Fruit fly (Drosophila melanogaster) whole organism, embryonic: Measurements from ENCODE around the gene CG42798.

Experiments used
- Awh ChIP-seq: fragments of 200-800 bp; sonication (Bioruptor generic); IDR thresholded peaks from 2 replicates; pipeline ENCODE4, ENCODE4 v1.3.6; 2022; ENCODE audit warnings: missing biosample characterization, missing genetic modification characterization
- Blimp-1 ChIP-seq: fragments of 200-800 bp; sonication (Bioruptor generic); optimal IDR thresholded peaks from 3 replicates; lab custom pipeline; 2018; ENCODE audit warnings: missing biosample characterization, missing genetic modification characterization, mild to moderate bottlenecking, moderate library complexity, missing genetic modification reagents
- CG1024 ChIP-seq: fragments of 200-800 bp; sonication (Bioruptor generic); IDR thresholded peaks from 2 replicates; pipeline ENCODE4 v1.3.6; 2022; ENCODE audit warnings: missing biosample characterization, missing genetic modification characterization
- CG10267 ChIP-seq: fragments of 200-800 bp; sonication (Bioruptor generic); optimal IDR thresholded peaks from 2 replicates; lab custom pipeline; 2018; ENCODE audit warnings: missing biosample characterization, mild to moderate bottlenecking, missing genetic modification characterization, moderate library complexity
- CG10654 ChIP-seq: fragments of 200-800 bp; sonication (Bioruptor generic); optimal IDR thresholded peaks from 2 replicates; lab custom pipeline; 2016; ENCODE audit warnings: missing biosample characterization, missing genetic modification characterization
- CG12236 ChIP-seq: fragments of 200-800 bp; sonication (Bioruptor generic); optimal IDR thresholded peaks from 2 replicates; lab custom pipeline; 2016; ENCODE audit warnings: missing biosample characterization, missing genetic modification characterization
- CG1233 ChIP-seq: fragments of 200-800 bp; sonication (Bioruptor generic); optimal IDR thresholded peaks from 4 replicates; lab custom pipeline; 2018; ENCODE audit warnings: missing biosample characterization, mild to moderate bottlenecking, missing genetic modification characterization
- CG12659 ChIP-seq: fragments of 200-800 bp; sonication (Bioruptor generic); optimal IDR thresholded peaks from 3 replicates; lab custom pipeline; 2017; ENCODE audit warnings: mild to moderate bottlenecking, missing biosample characterization, missing genetic modification reagents, missing genetic modification characterization
- CG12942 ChIP-seq: fragments of 200-800 bp; sonication (Bioruptor generic); optimal IDR thresholded peaks from 3 replicates; lab custom pipeline; 2016; ENCODE audit warnings: missing biosample characterization, missing genetic modification characterization
- CG15514 ChIP-seq: fragments of 200-800 bp; sonication (Bioruptor generic); optimal IDR thresholded peaks from 3 replicates; lab custom pipeline; 2017; ENCODE audit warnings: missing biosample characterization, missing genetic modification characterization, mild to moderate bottlenecking, moderate library complexity, missing genetic modification reagents
- CG15696 ChIP-seq: fragments of 200-800 bp; sonication (Bioruptor generic); optimal IDR thresholded peaks from 2 replicates; lab custom pipeline; 2019; ENCODE audit warnings: missing biosample characterization, mild to moderate bottlenecking, missing genetic modification characterization, moderate library complexity
- CG17361 ChIP-seq: fragments of 200-800 bp; sonication (Bioruptor generic); IDR thresholded peaks from 3 replicates; pipeline ENCODE4 v1.3.6; 2022; ENCODE audit warnings: missing biosample characterization, missing genetic modification characterization
- CG18262 ChIP-seq: fragments of 200-800 bp; optimal IDR thresholded peaks from 3 replicates; lab custom pipeline; 2019; ENCODE audit warnings: missing biosample characterization, mild to moderate bottlenecking, missing genetic modification characterization, moderate library complexity
- CG18599 ChIP-seq: fragments of 200-800 bp; sonication (Bioruptor generic); optimal IDR thresholded peaks from 3 replicates; lab custom pipeline; 2017; ENCODE audit warnings: missing biosample characterization, missing genetic modification characterization, mild to moderate bottlenecking, moderate library complexity, missing genetic modification reagents
- CG4424 ChIP-seq: fragments of 200-800 bp; sonication (Bioruptor generic); optimal IDR thresholded peaks from 3 replicates; lab custom pipeline; 2016; ENCODE audit warnings: missing biosample characterization, missing genetic modification characterization
- CG4820 ChIP-seq: fragments of 200-800 bp; sonication (Bioruptor generic); optimal IDR thresholded peaks from 3 replicates; lab custom pipeline; 2016; ENCODE audit warnings: missing biosample characterization, missing genetic modification characterization
- CG6765 ChIP-seq: fragments of 200-800 bp; sonication (Bioruptor generic); optimal IDR thresholded peaks from 3 replicates; lab custom pipeline; 2017; ENCODE audit warnings: missing biosample characterization, mild to moderate bottlenecking, missing genetic modification characterization
- CG8359 ChIP-seq: fragments of 200-800 bp; sonication (Bioruptor generic); optimal IDR thresholded peaks from 2 replicates; lab custom pipeline; 2017; ENCODE audit warnings: missing biosample characterization, mild to moderate bottlenecking, missing genetic modification characterization, borderline replicate concordance
- CG8388 ChIP-seq: fragments of 200-800 bp; sonication (Bioruptor generic); optimal IDR thresholded peaks from 2 replicates; lab custom pipeline; 2019; ENCODE audit warnings: missing biosample characterization, mild to moderate bottlenecking, missing genetic modification characterization, moderate library complexity
- CrebB ChIP-seq: fragments of 200-800 bp; sonication (Bioruptor generic); optimal IDR thresholded peaks from 3 replicates; lab custom pipeline; 2018; ENCODE audit warnings: missing biosample characterization, mild to moderate bottlenecking, missing genetic modification characterization
- D ChIP-seq, 2 experiments: fragments of 200-800 bp in 1 of 2; fragments of >200 bp in 1 of 2; sonication (Bioruptor generic) in 1 of 2; optimal IDR thresholded peaks; 2 replicates in 1 of 2; 3 replicates in 1 of 2; lab custom pipeline; 2017; ENCODE audit warnings: mild to moderate bottlenecking in 1 of 2, missing biosample characterization in 1 of 2, missing genetic modification characterization in 1 of 2, missing genetic modification reagents in 1 of 2
- Dbx ChIP-seq: fragments of 200-800 bp; sonication (Bioruptor generic); IDR thresholded peaks from 3 replicates; pipeline ENCODE4 v1.3.6; 2022; ENCODE audit warnings: missing biosample characterization, missing genetic modification characterization
- Deaf1 ChIP-seq: fragments of 200-800 bp; optimal IDR thresholded peaks from 3 replicates; lab custom pipeline; 2019; ENCODE audit warnings: missing biosample characterization, mild to moderate bottlenecking, missing genetic modification characterization, moderate library complexity
- Elba2 ChIP-seq: fragments of 200-800 bp; sonication (Bioruptor generic); optimal IDR thresholded peaks from 3 replicates; lab custom pipeline; 2016; ENCODE audit warnings: missing biosample characterization, missing genetic modification characterization
- MESR4 ChIP-seq: fragments of 200-800 bp; sonication (Bioruptor generic); optimal IDR thresholded peaks from 2 replicates; lab custom pipeline; 2018; ENCODE audit warnings: missing biosample characterization, mild to moderate bottlenecking, missing genetic modification characterization, moderate library complexity
- MTF-1 ChIP-seq: fragments of 200-800 bp; sonication (Bioruptor generic); optimal IDR thresholded peaks from 2 replicates; lab custom pipeline; 2018; ENCODE audit warnings: missing biosample characterization, mild to moderate bottlenecking, missing genetic modification characterization, borderline replicate concordance
- Nf-YA ChIP-seq: fragments of 200-800 bp; sonication (Bioruptor generic); IDR thresholded peaks from 2 replicates; pipeline ENCODE4 v1.3.6; 2022; ENCODE audit warnings: missing biosample characterization, missing genetic modification characterization
- Six4 ChIP-seq: fragments of 200-800 bp; sonication (Bioruptor generic); optimal IDR thresholded peaks from 2 replicates; lab custom pipeline; 2016; ENCODE audit warnings: missing biosample characterization, missing genetic modification characterization
- Sox100B ChIP-seq: fragments of 200-800 bp; sonication (Bioruptor generic); optimal IDR thresholded peaks from 3 replicates; lab custom pipeline; 2018; ENCODE audit warnings: missing biosample characterization, mild to moderate bottlenecking, missing genetic modification characterization
- ato ChIP-seq: fragments of 200-800 bp; sonication (Bioruptor generic); IDR thresholded peaks from 2 replicates; pipeline ENCODE4 v1.3.6; 2022; ENCODE audit warnings: missing biosample characterization, missing genetic modification characterization; ENCODE audit not compliant: partially characterized antibody
- bab2 ChIP-seq: fragments of 200-800 bp; sonication (Bioruptor generic); optimal IDR thresholded peaks from 2 replicates; lab custom pipeline; 2016; ENCODE audit warnings: missing biosample characterization, missing genetic modification characterization
- bcd ChIP-seq: fragments of 200-800 bp; sonication (Bioruptor generic); optimal IDR thresholded peaks from 2 replicates; lab custom pipeline; 2017; ENCODE audit warnings: missing biosample characterization, mild to moderate bottlenecking, missing genetic modification characterization
- cg ChIP-seq: fragments of 200-800 bp; sonication (Bioruptor generic); optimal IDR thresholded peaks from 3 replicates; lab custom pipeline; 2019; ENCODE audit warnings: missing biosample characterization, mild to moderate bottlenecking, missing genetic modification characterization, moderate library complexity
- danr ChIP-seq: fragments of 200-800 bp; sonication (Bioruptor generic); IDR thresholded peaks from 2 replicates; pipeline ENCODE4 v1.3.6; 2022; ENCODE audit warnings: missing biosample characterization, missing genetic modification characterization
- dmrt11E ChIP-seq: fragments of 200-800 bp; sonication (Bioruptor generic); optimal IDR thresholded peaks from 3 replicates; lab custom pipeline; 2018; ENCODE audit warnings: missing biosample characterization, mild to moderate bottlenecking, missing genetic modification characterization, moderate library complexity
- dmrt99B ChIP-seq: fragments of 200-800 bp; sonication (Bioruptor generic); optimal IDR thresholded peaks from 2 replicates; lab custom pipeline; 2018; ENCODE audit warnings: missing biosample characterization, mild to moderate bottlenecking, missing genetic modification characterization, moderate library complexity
- eve ChIP-seq, 2 experiments: fragments of >200 bp; optimal IDR thresholded peaks; 2 replicates each; lab custom pipeline; 2017; ENCODE audit warnings: missing biosample characterization in 2 of 2, missing genetic modification characterization in 2 of 2
- knrl ChIP-seq: fragments of 200-800 bp; sonication (Bioruptor generic); IDR thresholded peaks from 3 replicates; pipeline ENCODE4 v1.3.6; 2022; ENCODE audit warnings: missing biosample characterization, missing genetic modification characterization; ENCODE audit not compliant: partially characterized antibody
- nau ChIP-seq: fragments of 200-800 bp; sonication (Bioruptor generic); optimal IDR thresholded peaks from 3 replicates; lab custom pipeline; 2017; ENCODE audit warnings: missing biosample characterization, mild to moderate bottlenecking, missing genetic modification characterization, missing genetic modification reagents
- p53 ChIP-seq: fragments of 200-800 bp; sonication (Bioruptor generic); optimal IDR thresholded peaks from 2 replicates; lab custom pipeline; 2016; ENCODE audit warnings: missing biosample characterization, missing genetic modification characterization
- prd ChIP-seq, 3 experiments: fragments of >200 bp in 2 of 3; fragments of 200-800 bp in 1 of 3; sonication (Bioruptor generic) in 1 of 3; optimal IDR thresholded peaks in 2 of 3; IDR thresholded peaks in 1 of 3; 2 replicates in 2 of 3; 3 replicates in 1 of 3; pipeline versions ENCODE4 v1.3.6 to Lab custom; 2017 to 2022; ENCODE audit warnings: missing biosample characterization in 1 of 3, missing genetic modification characterization in 1 of 3
- pum ChIP-seq: fragments of 200-800 bp; sonication (Bioruptor generic); optimal IDR thresholded peaks from 2 replicates; lab custom pipeline; 2016; ENCODE audit warnings: missing biosample characterization, missing genetic modification characterization
- sd ChIP-seq: fragments of 200-800 bp; sonication (Bioruptor generic); optimal IDR thresholded peaks from 3 replicates; lab custom pipeline; 2018; ENCODE audit warnings: missing biosample characterization, mild to moderate bottlenecking, missing genetic modification characterization, moderate library complexity
- sens ChIP-seq: fragments of 200-800 bp; sonication (Bioruptor generic); peaks from one replicate; lab custom pipeline; 2016; ENCODE audit warnings: missing biosample characterization, missing genetic modification characterization
- slou ChIP-seq: fragments of 200-800 bp; sonication (Bioruptor generic); optimal IDR thresholded peaks from 3 replicates; lab custom pipeline; 2016; ENCODE audit warnings: missing biosample characterization, missing genetic modification characterization
- stwl ChIP-seq: fragments of 200-800 bp; sonication (Bioruptor generic); optimal IDR thresholded peaks from 3 replicates; lab custom pipeline; 2018; ENCODE audit warnings: missing biosample characterization, mild to moderate bottlenecking, missing genetic modification characterization, moderate library complexity
- tio ChIP-seq: fragments of 200-800 bp; sonication (Bioruptor generic); optimal IDR thresholded peaks from 2 replicates; lab custom pipeline; 2017; ENCODE audit warnings: missing biosample characterization, missing genetic modification characterization, inconsistent platforms
- usp ChIP-seq: fragments of >200 bp; optimal IDR thresholded peaks from 2 replicates; lab custom pipeline; 2017; ENCODE audit warnings: missing biosample characterization, missing genetic modification characterization
- wor ChIP-seq: fragments of 200-800 bp; sonication (Bioruptor generic); IDR thresholded peaks from 2 replicates; pipeline ENCODE4 v1.3.6; 2022; ENCODE audit warnings: missing biosample characterization, missing genetic modification characterization

CG42798 gene

dm6 chr3R:17400675-17401118 is 5.8 kb upstream of the CG42798 start:
- TF ChIP-seq CG4424 (GFP tag; lab: Kevin White, UChicago) (peak; percentile 56), CG18599 (GFP tag; lab: Kevin White, UChicago) (peak; percentile 60), CG12659 (no peak), usp (GFP tag; lab: Kevin White, UChicago) (no peak), stwl (no peak), bab2 (GFP tag; lab: Kevin White, UChicago) (peak; percentile 58), Nf-YA (GFP tag; lab: Robert Waterston, UW) (no peak), sens (peak; percentile 94), prd (optimal IDR thresholded peaks at IDR 0.05; lab: Kevin White, UChicago) (no peak), prd (GFP tag; IDR thresholded peaks at IDR 0.05; lab: Robert Waterston, UW) (peak; percentile 18; the same call in 1 of the 3 replicates), D (optimal IDR thresholded peaks at IDR 0.05; lab: Kevin White, UChicago) (no peak), D (GFP tag; optimal IDR thresholded peaks at IDR 0.05; lab: Kevin White, UChicago) (peak; percentile 67), CG8359 (peak; percentile 50), dmrt11E (tag; lab: Kevin White, UChicago) (peak; percentile 5), cg (no peak), MTF-1 (GFP tag; lab: Kevin White, UChicago) (no peak), eve (GFP tag; optimal IDR thresholded peaks at IDR 0.05; lab: Kevin White, UChicago) (peak in 1 of 2 experiments; percentile 61), Deaf1 (tag; lab: Kevin White, UChicago) (peak; percentile 8), nau (GFP tag; lab: Kevin White, UChicago) (peak; percentile 56), CG10267 (tag; lab: Kevin White, UChicago) (peak; percentile 55), CG10654 (GFP tag; lab: Kevin White, UChicago) (peak; percentile 48), knrl (no peak), CG8388 (GFP tag; lab: Kevin White, UChicago) (peak; percentile 40), bcd (GFP tag; lab: Kevin White, UChicago) (peak; percentile 45), CG6765 (no peak), Sox100B (GFP tag; lab: Kevin White, UChicago) (peak; percentile 57), Elba2 (GFP tag; lab: Kevin White, UChicago) (no peak), MESR4 (GFP tag; lab: Kevin White, UChicago) (no peak), CrebB (tag; lab: Kevin White, UChicago) (no peak), ato (no peak), pum (no peak), tio (no peak), slou (GFP tag; lab: Kevin White, UChicago) (no peak), dmrt99B (tag; lab: Kevin White, UChicago) (peak; percentile 78), Six4 (peak; percentile 47), CG1024 (GFP tag; lab: Robert Waterston, UW) (0 out of 2 replicates have a peak, but pooled peaks have one; percentile 17), CG12942 (GFP tag; lab: Kevin White, UChicago) (no peak), CG12236 (GFP tag; lab: Kevin White, UChicago) (no peak), Dbx (0 out of 3 replicates have a peak, but pooled peaks have one; percentile 28), danr (GFP tag; lab: Robert Waterston, UW) (peak; percentile 48; the same call in 1 of the 2 replicates), Blimp-1 (GFP tag; lab: Kevin White, UChicago) (peak; percentile 69), CG1233 (peak; percentile 59), CG4820 (GFP tag; lab: Kevin White, UChicago) (peak; percentile 51), Awh (GFP tag; lab: Robert Waterston, UW) (no peak), CG15696 (tag; lab: Kevin White, UChicago) (peak; percentile 74), CG15514 (GFP tag; lab: Kevin White, UChicago) (peak; percentile 35), CG18262 (peak; percentile 61), wor (GFP tag; lab: Robert Waterston, UW) (no peak), CG17361 (GFP tag; lab: Robert Waterston, UW) (peak; percentile 39; the same call in 2 of the 3 replicates), p53 (GFP tag; lab: Kevin White, UChicago) (peak; percentile 2), sd (no peak)
